Worm (Caenorhabditis elegans) whole organism, L1 larva: ENCODE measurements around the gene Y39A3B.7.

Experiments
- tbx-2 ChIP-seq: sonication (generic microtip); optimal IDR thresholded peaks from 2 replicates; lab custom pipeline; 2016; ENCODE audit warnings: missing genetic modification characterization, missing compliant biosample characterization
- unc-62 ChIP-seq: fragments of 150-350 bp; optimal IDR thresholded peaks from 2 replicates; lab custom pipeline; 2014; ENCODE audit warnings: missing biosample characterization, missing genetic modification reagents, missing genetic modification characterization

DNA sequence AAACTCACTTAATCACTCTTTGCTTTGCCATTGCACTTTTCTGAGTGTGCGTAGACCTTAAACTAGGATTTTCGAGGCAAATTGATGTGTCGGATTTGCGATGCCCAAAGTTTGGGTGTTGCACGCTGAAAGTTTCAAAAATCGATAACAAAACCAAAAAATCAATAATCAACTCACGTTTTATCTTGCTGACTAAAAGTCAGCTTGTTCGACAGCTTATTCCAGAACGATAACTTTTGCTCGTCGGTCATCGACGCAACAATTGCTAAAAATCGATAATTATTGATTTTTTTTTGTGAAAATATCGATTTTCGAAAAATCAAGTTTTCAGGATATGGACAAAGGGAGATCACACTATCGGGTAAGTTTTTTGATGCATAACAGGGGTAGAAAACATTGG lies 27.8 kb upstream of the Y39A3B.7 start:
- TF ChIP-seq unc-62 (GFP tag; lab: Kevin White, UChicago) = no peak
- TF ChIP-seq tbx-2 (tag; lab: Kevin White, UChicago) = no peak
